Fruit fly (Drosophila melanogaster) whole organism, embryonic: ENCODE measurements around the gene Stt3B.
A peak's percentile ranks its signal among the peaks of the same experiment; 100 is the strongest.

Source experiments
- Awh ChIP-seq: fragments of 200-800 bp; sonication (Bioruptor generic); IDR thresholded peaks from 2 replicates; pipeline ENCODE4, ENCODE4 v1.3.6; 2022; ENCODE audit warnings: missing biosample characterization, missing genetic modification characterization
- Blimp-1 ChIP-seq: fragments of 200-800 bp; sonication (Bioruptor generic); optimal IDR thresholded peaks from 3 replicates; lab custom pipeline; 2018; ENCODE audit warnings: missing biosample characterization, missing genetic modification characterization, mild to moderate bottlenecking, moderate library complexity, missing genetic modification reagents
- Bteb2 ChIP-seq: fragments of 200-800 bp; sonication (Bioruptor generic); optimal IDR thresholded peaks from 2 replicates; lab custom pipeline; 2016; ENCODE audit warnings: missing biosample characterization, missing genetic modification characterization
- CG10321 ChIP-seq: fragments of 200-800 bp; sonication (Bioruptor generic); IDR thresholded peaks from 2 replicates; pipeline ENCODE4 v1.3.6; 2022; ENCODE audit warnings: missing biosample characterization, missing genetic modification characterization
- CG11695 ChIP-seq: fragments of 200-800 bp; sonication (Bioruptor generic); IDR thresholded peaks from 3 replicates; pipeline ENCODE4 v1.3.6; 2022; ENCODE audit warnings: missing biosample characterization, missing genetic modification characterization
- CG12071 ChIP-seq: fragments of 200-800 bp; sonication (Bioruptor generic); optimal IDR thresholded peaks from 3 replicates; lab custom pipeline; 2018; ENCODE audit warnings: missing biosample characterization, mild to moderate bottlenecking, missing genetic modification characterization
- CG12744 ChIP-seq: fragments of 200-800 bp; sonication (Bioruptor generic); optimal IDR thresholded peaks from 2 replicates; lab custom pipeline; 2016; ENCODE audit warnings: missing biosample characterization, missing genetic modification characterization
- CG13424 ChIP-seq: fragments of 200-800 bp; sonication (Bioruptor generic); optimal IDR thresholded peaks from 2 replicates; lab custom pipeline; 2019; ENCODE audit warnings: missing biosample characterization, mild to moderate bottlenecking, missing genetic modification characterization, moderate library complexity
- CG1602 ChIP-seq: fragments of 200-800 bp; sonication (Bioruptor generic); optimal IDR thresholded peaks from 3 replicates; lab custom pipeline; 2016; ENCODE audit warnings: missing biosample characterization, missing genetic modification characterization
- CG17385 ChIP-seq: fragments of 200-800 bp; sonication (Bioruptor generic); optimal IDR thresholded peaks from 3 replicates; lab custom pipeline; 2018; ENCODE audit warnings: missing biosample characterization, mild to moderate bottlenecking, missing genetic modification characterization
- CG18011 ChIP-seq: fragments of 200-800 bp; sonication (Bioruptor generic); optimal IDR thresholded peaks from 2 replicates; lab custom pipeline; 2017; ENCODE audit warnings: missing biosample characterization, missing genetic modification characterization, mild to moderate bottlenecking, moderate library complexity, missing genotype
- CG32772 ChIP-seq: fragments of 200-800 bp; sonication (Bioruptor generic); IDR thresholded peaks from 2 replicates; pipeline ENCODE4 v1.3.6; 2022; ENCODE audit warnings: missing biosample characterization, missing genetic modification characterization
- CG34376 ChIP-seq: fragments of 200-800 bp; sonication (Bioruptor generic); optimal IDR thresholded peaks from 2 replicates; lab custom pipeline; 2018; ENCODE audit warnings: missing biosample characterization, mild to moderate bottlenecking, missing genetic modification characterization
- CG5953 ChIP-seq: fragments of 200-800 bp; sonication (Bioruptor generic); IDR thresholded peaks from 2 replicates; pipeline ENCODE4 v1.3.6; 2022; ENCODE audit warnings: missing biosample characterization, missing genetic modification characterization
- CG6854 ChIP-seq: fragments of 200-800 bp; sonication (Bioruptor generic); optimal IDR thresholded peaks from 3 replicates; lab custom pipeline; 2017; ENCODE audit warnings: missing biosample characterization, mild to moderate bottlenecking, missing genetic modification characterization
- CG7928 ChIP-seq: fragments of 200-800 bp; sonication (Bioruptor generic); optimal IDR thresholded peaks from 2 replicates; lab custom pipeline; 2017; ENCODE audit warnings: missing biosample characterization, mild to moderate bottlenecking, missing genetic modification characterization
- CG8290 ChIP-seq, 3 experiments: fragments of 200-800 bp; sonication (Bioruptor generic); optimal IDR thresholded peaks; 2 replicates each; lab custom pipeline; 2016 to 2019; ENCODE audit warnings: missing biosample characterization in 3 of 3, missing genetic modification characterization in 3 of 3, mild to moderate bottlenecking in 2 of 3, moderate library complexity in 1 of 3
- CG8478 ChIP-seq: fragments of >200 bp; optimal IDR thresholded peaks from 2 replicates; lab custom pipeline; 2018
- CG9817 ChIP-seq: fragments of 200-800 bp; sonication (Bioruptor generic); optimal IDR thresholded peaks from 2 replicates; lab custom pipeline; 2018; ENCODE audit warnings: missing biosample characterization, mild to moderate bottlenecking, missing genetic modification characterization, moderate library complexity
- D19A ChIP-seq: fragments of 200-800 bp; optimal IDR thresholded peaks from 3 replicates; lab custom pipeline; 2019; ENCODE audit warnings: missing biosample characterization, mild to moderate bottlenecking, missing genetic modification characterization, moderate library complexity
- Dad ChIP-seq: fragments of 200-800 bp; sonication (Bioruptor generic); optimal IDR thresholded peaks from 3 replicates; lab custom pipeline; 2016; ENCODE audit warnings: missing biosample characterization, missing genetic modification characterization
- Dbx ChIP-seq: fragments of 200-800 bp; sonication (Bioruptor generic); IDR thresholded peaks from 3 replicates; pipeline ENCODE4 v1.3.6; 2022; ENCODE audit warnings: missing biosample characterization, missing genetic modification characterization
- Deaf1 ChIP-seq: fragments of 200-800 bp; optimal IDR thresholded peaks from 3 replicates; lab custom pipeline; 2019; ENCODE audit warnings: missing biosample characterization, mild to moderate bottlenecking, missing genetic modification characterization, moderate library complexity
- Dip3 ChIP-seq: fragments of 200-800 bp; sonication (Bioruptor generic); optimal IDR thresholded peaks from 3 replicates; lab custom pipeline; 2016; ENCODE audit warnings: missing biosample characterization, missing genetic modification characterization
- Doc3 ChIP-seq: fragments of 200-800 bp; sonication (Bioruptor generic); IDR thresholded peaks from 3 replicates; pipeline ENCODE4 v1.3.6; 2022; ENCODE audit warnings: missing biosample characterization, missing genetic modification characterization; ENCODE audit not compliant: partially characterized antibody
- Dp ChIP-seq: fragments of 200-800 bp; sonication (Bioruptor generic); optimal IDR thresholded peaks from 2 replicates; lab custom pipeline; 2018; ENCODE audit warnings: missing biosample characterization, mild to moderate bottlenecking, missing genetic modification characterization, moderate library complexity
- Gug ChIP-seq: fragments of 200-800 bp; sonication (Bioruptor generic); IDR thresholded peaks from 4 replicates; pipeline ENCODE4 v1.3.6; 2022; ENCODE audit warnings: missing biosample characterization, missing genetic modification characterization
- H15 ChIP-seq: fragments of 200-800 bp; sonication (Bioruptor generic); IDR thresholded peaks from 3 replicates; pipeline ENCODE4 v1.3.6; 2022; ENCODE audit warnings: missing biosample characterization, missing genetic modification characterization
- Hmr ChIP-seq: fragments of 200-800 bp; sonication (Bioruptor generic); optimal IDR thresholded peaks from 3 replicates; lab custom pipeline; 2017; ENCODE audit warnings: mild to moderate bottlenecking, missing biosample characterization, missing genetic modification reagents, missing genetic modification characterization
- Kr ChIP-seq: fragments of 200-800 bp; sonication (Bioruptor generic); optimal IDR thresholded peaks from 2 replicates; lab custom pipeline; 2017; ENCODE audit warnings: missing biosample characterization, mild to moderate bottlenecking, missing genetic modification characterization
- MTF-1 ChIP-seq: fragments of 200-800 bp; sonication (Bioruptor generic); optimal IDR thresholded peaks from 2 replicates; lab custom pipeline; 2018; ENCODE audit warnings: missing biosample characterization, mild to moderate bottlenecking, missing genetic modification characterization, borderline replicate concordance
- Ptx1 ChIP-seq: fragments of 200-800 bp; sonication (Bioruptor generic); IDR thresholded peaks from 2 replicates; pipeline ENCODE4 v1.3.6; 2022; ENCODE audit warnings: missing biosample characterization, missing genetic modification characterization
- Ravus ChIP-seq: fragments of 200-800 bp; sonication (Bioruptor generic); IDR thresholded peaks from 2 replicates; pipeline ENCODE4 v1.3.6; 2022; ENCODE audit warnings: missing biosample characterization, missing genetic modification characterization
- Tbp ChIP-seq: fragments of >200 bp; optimal IDR thresholded peaks from 2 replicates; lab custom pipeline; 2018; ENCODE audit warnings: missing biosample characterization, missing genetic modification characterization
- bcd ChIP-seq: fragments of 200-800 bp; sonication (Bioruptor generic); optimal IDR thresholded peaks from 2 replicates; lab custom pipeline; 2017; ENCODE audit warnings: missing biosample characterization, mild to moderate bottlenecking, missing genetic modification characterization
- bowl ChIP-seq: fragments of 200-800 bp; sonication (Bioruptor generic); IDR thresholded peaks from 2 replicates; pipeline ENCODE4 v1.3.6; 2022; ENCODE audit warnings: missing biosample characterization, missing genetic modification characterization
- da ChIP-seq: fragments of 200-800 bp; sonication (Bioruptor generic); optimal IDR thresholded peaks from 2 replicates; lab custom pipeline; 2016; ENCODE audit warnings: missing biosample characterization, missing genetic modification characterization
- dpn ChIP-seq, 2 experiments: fragments of 200-800 bp; sonication (Bioruptor generic); optimal IDR thresholded peaks; 3 replicates each; lab custom pipeline; 2016; ENCODE audit warnings: missing biosample characterization in 2 of 2, missing genetic modification characterization in 2 of 2
- gce ChIP-seq: fragments of 200-800 bp; sonication (Bioruptor generic); IDR thresholded peaks from 3 replicates; pipeline ENCODE4 v1.3.6; 2022; ENCODE audit warnings: missing biosample characterization, missing genetic modification characterization
- gem ChIP-seq: fragments of 200-800 bp; sonication (Bioruptor generic); optimal IDR thresholded peaks from 2 replicates; lab custom pipeline; 2019; ENCODE audit warnings: missing biosample characterization, mild to moderate bottlenecking, missing genetic modification characterization, moderate library complexity
- lab ChIP-seq: fragments of 200-800 bp; sonication (Bioruptor generic); optimal IDR thresholded peaks from 3 replicates; lab custom pipeline; 2017; ENCODE audit warnings: missing biosample characterization, missing genetic modification characterization, mild to moderate bottlenecking, moderate library complexity, missing genetic modification reagents
- nau ChIP-seq: fragments of 200-800 bp; sonication (Bioruptor generic); optimal IDR thresholded peaks from 3 replicates; lab custom pipeline; 2017; ENCODE audit warnings: missing biosample characterization, mild to moderate bottlenecking, missing genetic modification characterization, missing genetic modification reagents
- pb ChIP-seq: fragments of 200-800 bp; sonication (Bioruptor generic); optimal IDR thresholded peaks from 3 replicates; lab custom pipeline; 2016; ENCODE audit warnings: missing biosample characterization, missing genetic modification characterization
- schlank ChIP-seq: fragments of 200-800 bp; sonication (Bioruptor generic); optimal IDR thresholded peaks from 2 replicates; lab custom pipeline; 2018; ENCODE audit warnings: missing biosample characterization, mild to moderate bottlenecking, missing genetic modification characterization
- shn ChIP-seq: fragments of 200-800 bp; sonication (Bioruptor generic); optimal IDR thresholded peaks from 3 replicates; lab custom pipeline; 2016; ENCODE audit warnings: missing biosample characterization, missing genetic modification characterization
- so ChIP-seq: fragments of 200-800 bp; sonication (Bioruptor generic); IDR thresholded peaks from 3 replicates; pipeline ENCODE4 v1.3.6; 2022; ENCODE audit warnings: missing biosample characterization, missing genetic modification characterization
- ssp ChIP-seq: fragments of 200-800 bp; sonication (Bioruptor generic); IDR thresholded peaks from 2 replicates; pipeline ENCODE4 v1.3.6; 2022; ENCODE audit warnings: missing biosample characterization, missing genetic modification characterization
- tap ChIP-seq: fragments of 200-800 bp; optimal IDR thresholded peaks from 3 replicates; lab custom pipeline; 2019; ENCODE audit warnings: missing biosample characterization, mild to moderate bottlenecking, missing genetic modification characterization, moderate library complexity
- tna ChIP-seq: fragments of 200-800 bp; sonication (Bioruptor generic); IDR thresholded peaks from 2 replicates; pipeline ENCODE4 v1.3.6; 2022; ENCODE audit warnings: missing biosample characterization, missing genetic modification characterization; ENCODE audit not compliant: partially characterized antibody
- unc-4 ChIP-seq: fragments of 200-800 bp; sonication (Bioruptor generic); IDR thresholded peaks from 2 replicates; pipeline ENCODE4 v1.3.6; 2022; ENCODE audit warnings: missing biosample characterization, missing genetic modification characterization; ENCODE audit not compliant: partially characterized antibody
- usp ChIP-seq: fragments of >200 bp; optimal IDR thresholded peaks from 2 replicates; lab custom pipeline; 2017; ENCODE audit warnings: missing biosample characterization, missing genetic modification characterization

Gene Stt3B

DNA sequence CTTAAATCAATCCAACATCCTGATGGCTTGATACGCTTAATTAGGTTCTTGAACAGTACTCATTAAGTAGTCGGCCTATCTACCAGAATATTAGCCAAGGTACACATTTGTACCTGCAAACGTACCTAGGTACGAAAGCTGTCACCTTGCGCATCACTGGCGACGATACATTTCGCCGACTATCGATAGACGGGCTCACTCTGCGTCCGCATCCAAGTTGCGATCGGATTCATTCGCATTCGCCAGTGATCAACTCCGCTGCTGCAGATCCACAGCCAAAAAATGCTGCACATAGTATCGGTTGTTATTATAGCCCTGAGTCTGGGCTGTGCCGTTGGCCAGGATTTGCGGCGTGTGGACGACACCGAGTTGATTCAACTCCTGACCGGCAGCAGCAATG is 21.9 kb downstream of the Stt3B start, which contains the start of gene CG11790 (continued):
- TF ChIP-seq gem (tag; lab: Kevin White, UChicago) (no peak), H15 (GFP tag; lab: Robert Waterston, UW) (no peak), Blimp-1 (GFP tag; lab: Kevin White, UChicago) (no peak), Gug (GFP tag; lab: Robert Waterston, UW) (no peak; the same call in 3 of the 4 replicates), shn (no peak), D19A (tag; lab: Kevin White, UChicago) (no peak), schlank (no peak), Deaf1 (tag; lab: Kevin White, UChicago) (peak; percentile 2), pb (GFP tag; lab: Kevin White, UChicago) (no peak), MTF-1 (GFP tag; lab: Kevin White, UChicago) (no peak), CG18011 (GFP tag; lab: Kevin White, UChicago) (no peak), Doc3 (GFP tag; lab: Robert Waterston, UW) (peak; percentile 85), CG17385 (no peak), bowl (GFP tag; lab: Robert Waterston, UW) (no peak), Ptx1 (GFP tag; lab: Robert Waterston, UW) (no peak), CG32772 (no peak), usp (GFP tag; lab: Kevin White, UChicago) (no peak), bcd (GFP tag; lab: Kevin White, UChicago) (no peak), CG8290 (GFP tag; optimal IDR thresholded peaks at IDR 0.05; lab: Kevin White, UChicago) (no peak), CG8290 (tag; optimal IDR thresholded peaks at IDR 0.05; lab: Kevin White, UChicago) (peak in 1 of 2 experiments; percentile 78), CG13424 (tag; lab: Kevin White, UChicago) (no peak), ssp (GFP tag; lab: Robert Waterston, UW) (no peak), gce (GFP tag; lab: Robert Waterston, UW) (no peak), dpn (GFP tag; optimal IDR thresholded peaks at IDR 0.05; lab: Kevin White, UChicago) (no peak), Ravus (GFP tag; lab: Robert Waterston, UW) (no peak), tna (GFP tag; lab: Robert Waterston, UW) (peak; percentile 73), Tbp (GFP tag; lab: Kevin White, UChicago) (no peak), CG34376 (GFP tag; lab: Kevin White, UChicago) (no peak), CG5953 (no peak), unc-4 (GFP tag; lab: Robert Waterston, UW) (peak; percentile 80), Bteb2 (GFP tag; lab: Kevin White, UChicago) (no peak), Dip3 (GFP tag; lab: Kevin White, UChicago) (no peak), nau (GFP tag; lab: Kevin White, UChicago) (no peak), CG8478 (lab: Kevin White, UChicago) (no peak), CG1602 (GFP tag; lab: Kevin White, UChicago) (no peak), Hmr (GFP tag; lab: Kevin White, UChicago) (no peak), CG9817 (tag; lab: Kevin White, UChicago) (no peak), da (no peak), CG12071 (GFP tag; lab: Kevin White, UChicago) (no peak), tap (tag; lab: Kevin White, UChicago) (no peak), Dad (GFP tag; lab: Kevin White, UChicago) (no peak), CG6854 (no peak), CG10321 (GFP tag; lab: Robert Waterston, UW) (no peak), Dbx (no peak), so (GFP tag; lab: Robert Waterston, UW) (peak; percentile 47; the same call in 1 of the 3 replicates), CG11695 (GFP tag; lab: Robert Waterston, UW) (no peak), Awh (GFP tag; lab: Robert Waterston, UW) (no peak), CG12744 (GFP tag; lab: Kevin White, UChicago) (no peak), Dp (peak; percentile 7), CG7928 (GFP tag; lab: Kevin White, UChicago) (no peak), Kr (GFP tag; lab: Kevin White, UChicago) (no peak), lab (GFP tag; lab: Kevin White, UChicago) (no peak)
